Fruit fly (Drosophila melanogaster): Measurements from ENCODE around the gene pod1.

Gene pod1

dm6 chrX:6862521-6863288 lies 59.2 kb downstream of the pod1 start:
- TF ChIP-seq ey (GFP tag; optimal IDR thresholded peaks at IDR 0.05), result no peak
- TF ChIP-seq tai (GFP tag; optimal IDR thresholded peaks at IDR 0.05), result peak; percentile 15
- TF ChIP-seq br (GFP tag; optimal IDR thresholded peaks at IDR 0.05), result peak; percentile 14
- TF ChIP-seq Hr78 (GFP tag; optimal IDR thresholded peaks at IDR 0.05), result no peak
- peak; percentile 8 for TF ChIP-seq h (GFP tag; optimal IDR thresholded peaks at IDR 0.05)
- TF ChIP-seq sage (GFP tag; optimal IDR thresholded peaks at IDR 0.05), result peak; percentile 67
- TF ChIP-seq Vsx2 (GFP tag; optimal IDR thresholded peaks at IDR 0.05; ENCODE audit: partially characterized antibody), result peak; percentile 69
- peak; percentile 21 for TF ChIP-seq rgr (GFP tag; optimal IDR thresholded peaks at IDR 0.05)
- TF ChIP-seq Rel (GFP tag; optimal IDR thresholded peaks at IDR 0.05), result no peak
- TF ChIP-seq Rel (tag; optimal IDR thresholded peaks at IDR 0.05), result peak; percentile 50
- TF ChIP-seq Jra (GFP tag; optimal IDR thresholded peaks at IDR 0.05), result peak; percentile 30
- no peak for TF ChIP-seq fru (GFP tag; optimal IDR thresholded peaks at IDR 0.05)
- peak; percentile 28 for TF ChIP-seq N (GFP tag; optimal IDR thresholded peaks at IDR 0.05)
- peak; percentile 95 for TF ChIP-seq psq (GFP tag; optimal IDR thresholded peaks at IDR 0.05)
- TF ChIP-seq brk (GFP tag; optimal IDR thresholded peaks at IDR 0.05), result no peak

Measured in whole organism, wandering third instar larva.